Fruit fly (Drosophila melanogaster) whole organism, pupa: ENCODE results near the gene CG18304.
A peak's percentile ranks its signal among the peaks of the same experiment; 100 is the strongest.

Experiments
- CG10348 ChIP-seq: fragments of 200-800 bp; sonication (Bioruptor generic); IDR thresholded peaks from 2 replicates; pipeline ENCODE4 v1.3.6; 2022; ENCODE audit warnings: missing biosample characterization, missing genetic modification characterization
- CG12605 ChIP-seq: fragments of 200-800 bp; sonication (Bioruptor generic); IDR thresholded peaks from 2 replicates; pipeline ENCODE4 v1.3.6; 2022; ENCODE audit warnings: missing biosample characterization, missing genetic modification characterization
- CG13204 ChIP-seq: fragments of 200-800 bp; sonication (Bioruptor generic); optimal IDR thresholded peaks from 2 replicates; lab custom pipeline; 2018; ENCODE audit warnings: missing biosample characterization, mild to moderate bottlenecking, missing genetic modification characterization, moderate library complexity
- CG14655 ChIP-seq: fragments of 200-800 bp; sonication (Bioruptor generic); optimal IDR thresholded peaks from 3 replicates; lab custom pipeline; 2017; ENCODE audit warnings: mild to moderate bottlenecking, missing biosample characterization, missing genetic modification reagents, missing genetic modification characterization
- CG15710 ChIP-seq: fragments of 200-800 bp; sonication (Bioruptor generic); optimal IDR thresholded peaks from 2 replicates; lab custom pipeline; 2018; ENCODE audit warnings: missing biosample characterization, mild to moderate bottlenecking, missing genetic modification characterization, moderate library complexity
- CG17806 ChIP-seq: fragments of 200-800 bp; sonication (Bioruptor generic); optimal IDR thresholded peaks from 2 replicates; lab custom pipeline; 2018; ENCODE audit warnings: missing biosample characterization, mild to moderate bottlenecking, missing genetic modification characterization, moderate library complexity
- CG32121 ChIP-seq: fragments of 200-800 bp; sonication (Bioruptor generic); IDR thresholded peaks from 2 replicates; pipeline ENCODE4 v1.3.6; 2022; ENCODE audit warnings: missing biosample characterization, missing genetic modification characterization
- CG34367 ChIP-seq: fragments of 200-800 bp; sonication (Bioruptor generic); optimal IDR thresholded peaks from 2 replicates; lab custom pipeline; 2018; ENCODE audit warnings: missing biosample characterization, mild to moderate bottlenecking, missing genetic modification characterization
- CG4496 ChIP-seq: fragments of 200-800 bp; sonication (Bioruptor generic); IDR thresholded peaks from 3 replicates; pipeline ENCODE4 v1.3.6; 2022; ENCODE audit warnings: missing biosample characterization, missing genetic modification characterization
- CG8159 ChIP-seq: fragments of 200-800 bp; sonication (Bioruptor generic); optimal IDR thresholded peaks from 3 replicates; lab custom pipeline; 2018; ENCODE audit warnings: missing biosample characterization, mild to moderate bottlenecking, missing genetic modification characterization, moderate library complexity
- CG8301 ChIP-seq: fragments of 200-800 bp; sonication (Bioruptor generic); optimal IDR thresholded peaks from 2 replicates; lab custom pipeline; 2018; ENCODE audit warnings: missing biosample characterization, mild to moderate bottlenecking, missing genetic modification characterization
- CG9948 ChIP-seq: fragments of 200-800 bp; sonication (Bioruptor generic); optimal IDR thresholded peaks from 2 replicates; lab custom pipeline; 2018; ENCODE audit warnings: missing biosample characterization, mild to moderate bottlenecking, missing genetic modification characterization, moderate library complexity
- D1 ChIP-seq: fragments of 200-800 bp; sonication (Bioruptor generic); optimal IDR thresholded peaks from 2 replicates; lab custom pipeline; 2018; ENCODE audit warnings: missing biosample characterization, mild to moderate bottlenecking, missing genetic modification characterization, moderate library complexity
- EcR ChIP-seq: fragments of 200-800 bp; sonication (Bioruptor generic); optimal IDR thresholded peaks from 3 replicates; lab custom pipeline; 2019; ENCODE audit warnings: missing biosample characterization, missing genetic modification characterization, mild to moderate bottlenecking, moderate library complexity, missing genetic modification reagents
- Ets98B ChIP-seq: fragments of 200-800 bp; sonication (Bioruptor generic); IDR thresholded peaks from 2 replicates; pipeline ENCODE4 v1.3.6; 2022; ENCODE audit warnings: missing biosample characterization, missing genetic modification characterization
- Pif1A ChIP-seq: fragments of 200-800 bp; sonication (Bioruptor generic); optimal IDR thresholded peaks from 3 replicates; lab custom pipeline; 2016; ENCODE audit warnings: missing biosample characterization, missing genetic modification characterization
- Pif1B ChIP-seq: fragments of 200-800 bp; sonication (Bioruptor generic); optimal IDR thresholded peaks from 3 replicates; lab custom pipeline; 2016; ENCODE audit warnings: missing biosample characterization, missing genetic modification characterization
- Snoo ChIP-seq: fragments of 200-800 bp; sonication (Bioruptor generic); optimal IDR thresholded peaks from 3 replicates; lab custom pipeline; 2017; ENCODE audit warnings: missing biosample characterization, mild to moderate bottlenecking, missing genetic modification characterization, inconsistent platforms
- fd96Ca ChIP-seq: fragments of 200-800 bp; sonication (Bioruptor generic); IDR thresholded peaks from 3 replicates; pipeline ENCODE4 v1.3.6; 2022; ENCODE audit warnings: missing biosample characterization, missing genetic modification characterization
- gl ChIP-seq: fragments of 200-800 bp; sonication (Bioruptor generic); optimal IDR thresholded peaks from 2 replicates; lab custom pipeline; 2018; ENCODE audit warnings: missing biosample characterization, mild to moderate bottlenecking, missing genetic modification characterization
- rn ChIP-seq: fragments of 200-800 bp; sonication (Bioruptor generic); IDR thresholded peaks from 2 replicates; pipeline ENCODE4 v1.3.6; 2022; ENCODE audit warnings: missing biosample characterization, missing genetic modification characterization

Gene CG18304

DNA sequence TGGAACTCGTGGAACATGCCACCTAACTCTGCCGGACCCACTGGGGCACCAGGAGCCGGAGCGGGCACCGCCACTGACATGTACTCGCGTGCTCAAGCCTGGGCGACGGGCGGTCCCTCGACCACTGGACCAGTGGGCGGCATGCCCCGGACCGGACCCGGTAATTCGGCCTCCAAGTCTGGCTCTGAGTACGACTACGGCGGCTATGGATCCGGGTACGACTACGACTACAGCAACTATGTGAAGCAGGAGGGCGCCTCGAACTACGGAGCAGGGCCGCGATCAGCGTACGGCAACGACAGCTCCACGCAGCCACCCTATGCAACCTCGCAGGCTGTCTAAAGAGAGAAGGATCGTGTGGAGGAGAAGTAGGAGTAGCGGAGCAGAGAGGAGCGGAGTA is 17.5 kb downstream of the CG18304 start:
- TF ChIP-seq D1 (tag; lab: Kevin White, UChicago) (no peak), CG13204 (GFP tag; lab: Kevin White, UChicago) (no peak), CG4496 (GFP tag; lab: Robert Waterston, UW) (no peak), CG12605 (GFP tag; lab: Robert Waterston, UW) (no peak), CG32121 (no peak), Ets98B (GFP tag; lab: Robert Waterston, UW) (no peak), CG15710 (tag; lab: Kevin White, UChicago) (no peak), fd96Ca (no peak), CG17806 (tag; lab: Kevin White, UChicago) (no peak), CG14655 (GFP tag; lab: Kevin White, UChicago) (no peak), gl (tag; lab: Kevin White, UChicago) (no peak), CG8159 (tag; lab: Kevin White, UChicago) (no peak), rn (GFP tag; lab: Robert Waterston, UW) (no peak), Snoo (tag; lab: Kevin White, UChicago) (no peak), Pif1B (GFP tag; lab: Kevin White, UChicago) (no peak), CG10348 (GFP tag; lab: Robert Waterston, UW) (no peak), EcR (GFP tag; lab: Kevin White, UChicago) (no peak), CG8301 (tag; lab: Kevin White, UChicago) (no peak)

DNA sequence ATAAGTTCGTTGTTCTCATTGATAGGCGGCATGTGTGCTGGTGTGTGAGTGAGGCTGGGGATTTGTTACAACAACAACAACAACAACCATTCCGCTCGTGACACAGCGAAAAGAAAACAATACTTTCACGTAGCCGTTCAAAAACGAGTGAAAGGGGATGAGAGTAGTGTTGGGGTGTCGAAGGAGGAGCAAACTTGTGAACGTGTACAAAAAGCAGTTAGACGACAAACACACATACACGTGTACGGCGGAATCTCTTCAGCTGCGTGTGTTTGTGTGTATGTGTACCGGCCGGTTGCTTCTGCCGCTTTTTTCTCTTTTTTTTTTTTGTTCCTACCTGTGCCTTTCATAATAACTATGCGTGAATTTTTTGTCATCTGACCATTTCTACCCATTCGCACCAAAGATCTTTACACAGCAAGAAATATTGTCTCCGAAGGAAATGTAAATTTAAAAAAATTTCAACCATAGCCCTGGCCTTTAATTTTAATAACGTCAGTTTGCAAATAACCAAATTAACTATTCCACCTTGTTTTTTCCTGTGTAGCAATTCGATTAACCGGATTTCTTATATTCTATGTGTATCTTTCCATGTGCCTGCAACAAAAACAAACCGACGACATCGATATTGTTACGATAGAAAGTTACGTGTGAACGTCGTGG is 20.4 kb downstream of the CG18304 start:
- peak; percentile 80 for TF ChIP-seq CG9948 (tag; lab: Kevin White, UChicago)
- peak; percentile 88 for TF ChIP-seq CG8301 (tag; lab: Kevin White, UChicago)
- TF ChIP-seq rn (GFP tag; lab: Robert Waterston, UW), result no peak; the same call in 1 of the 2 replicates
- peak; percentile 90 for TF ChIP-seq Ets98B (GFP tag; lab: Robert Waterston, UW)
- peak; percentile 74 for TF ChIP-seq CG15710 (tag; lab: Kevin White, UChicago)
- TF ChIP-seq CG4496 (GFP tag; lab: Robert Waterston, UW), result peak; percentile 91; the same call in 1 of the 3 replicates
- TF ChIP-seq Pif1B (GFP tag; lab: Kevin White, UChicago), result peak; percentile 87
- TF ChIP-seq CG8159 (tag; lab: Kevin White, UChicago), result peak; percentile 82
- no peak for TF ChIP-seq CG10348 (GFP tag; lab: Robert Waterston, UW)
- peak; percentile 85 for TF ChIP-seq Pif1A
- peak; percentile 39 for TF ChIP-seq gl (tag; lab: Kevin White, UChicago)
- peak; percentile 81 for TF ChIP-seq EcR (GFP tag; lab: Kevin White, UChicago)
- TF ChIP-seq CG17806 (tag; lab: Kevin White, UChicago), result peak; percentile 83
- no peak for TF ChIP-seq fd96Ca
- TF ChIP-seq CG13204 (GFP tag; lab: Kevin White, UChicago), result no peak
- peak; percentile 82 for TF ChIP-seq CG34367 (tag; lab: Kevin White, UChicago)
- TF ChIP-seq Snoo (tag; lab: Kevin White, UChicago), result peak; percentile 49
- peak; percentile 81 for TF ChIP-seq CG32121
- TF ChIP-seq D1 (tag; lab: Kevin White, UChicago), result no peak

DNA sequence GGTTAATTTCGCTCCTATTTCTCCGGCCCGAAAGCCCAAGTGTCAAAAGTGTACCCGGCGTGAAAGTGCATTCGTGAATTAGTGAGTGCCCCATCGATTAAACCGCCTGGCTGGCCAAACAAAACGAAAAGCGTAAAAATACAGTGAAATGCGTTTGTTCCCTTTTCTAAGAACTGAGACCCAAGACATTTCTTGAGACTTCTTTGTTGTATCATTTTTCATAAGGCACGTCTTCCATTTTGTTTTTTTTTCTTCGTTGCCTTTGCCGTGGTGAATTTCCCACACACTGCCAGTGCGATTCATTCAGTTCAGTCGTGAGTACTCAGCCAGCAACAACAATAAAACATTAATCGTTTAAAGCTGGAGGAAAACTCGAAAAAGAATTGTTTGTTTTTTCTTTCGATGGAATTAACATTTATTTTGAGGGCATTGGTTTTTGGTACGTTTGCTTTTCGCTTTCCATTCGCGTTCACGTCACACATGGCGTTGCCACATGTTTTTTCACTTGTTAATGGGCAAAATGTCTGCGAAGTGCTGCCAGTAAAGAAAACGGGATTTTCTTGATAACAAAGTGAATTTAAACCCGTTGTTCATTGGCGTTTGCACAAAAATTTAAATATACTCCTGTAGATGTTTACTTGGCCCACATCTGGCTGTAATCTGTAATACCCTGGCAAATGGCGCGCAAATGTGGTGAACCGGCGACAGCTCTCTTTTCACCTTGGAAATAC is 21.1 kb downstream of the CG18304 start:
- TF ChIP-seq CG34367 (tag; lab: Kevin White, UChicago) (no peak), CG9948 (tag; lab: Kevin White, UChicago) (no peak), Pif1B (GFP tag; lab: Kevin White, UChicago) (peak; percentile 3), CG8301 (tag; lab: Kevin White, UChicago) (peak; percentile 14), CG17806 (tag; lab: Kevin White, UChicago) (no peak), CG12605 (GFP tag; lab: Robert Waterston, UW) (peak; percentile 48; the same call in 1 of the 2 replicates), CG8159 (tag; lab: Kevin White, UChicago) (peak; percentile 29), gl (tag; lab: Kevin White, UChicago) (peak; percentile 10), fd96Ca (no peak), rn (GFP tag; lab: Robert Waterston, UW) (no peak), Snoo (tag; lab: Kevin White, UChicago) (no peak), CG13204 (GFP tag; lab: Kevin White, UChicago) (no peak), CG32121 (no peak), CG10348 (GFP tag; lab: Robert Waterston, UW) (no peak), CG14655 (GFP tag; lab: Kevin White, UChicago) (no peak), CG4496 (GFP tag; lab: Robert Waterston, UW) (0 out of 3 replicates have a peak, but pooled peaks have one; percentile 18), EcR (GFP tag; lab: Kevin White, UChicago) (peak; percentile 96), Pif1A (no peak), CG15710 (tag; lab: Kevin White, UChicago) (no peak), Ets98B (GFP tag; lab: Robert Waterston, UW) (no peak), D1 (tag; lab: Kevin White, UChicago) (no peak)

DNA sequence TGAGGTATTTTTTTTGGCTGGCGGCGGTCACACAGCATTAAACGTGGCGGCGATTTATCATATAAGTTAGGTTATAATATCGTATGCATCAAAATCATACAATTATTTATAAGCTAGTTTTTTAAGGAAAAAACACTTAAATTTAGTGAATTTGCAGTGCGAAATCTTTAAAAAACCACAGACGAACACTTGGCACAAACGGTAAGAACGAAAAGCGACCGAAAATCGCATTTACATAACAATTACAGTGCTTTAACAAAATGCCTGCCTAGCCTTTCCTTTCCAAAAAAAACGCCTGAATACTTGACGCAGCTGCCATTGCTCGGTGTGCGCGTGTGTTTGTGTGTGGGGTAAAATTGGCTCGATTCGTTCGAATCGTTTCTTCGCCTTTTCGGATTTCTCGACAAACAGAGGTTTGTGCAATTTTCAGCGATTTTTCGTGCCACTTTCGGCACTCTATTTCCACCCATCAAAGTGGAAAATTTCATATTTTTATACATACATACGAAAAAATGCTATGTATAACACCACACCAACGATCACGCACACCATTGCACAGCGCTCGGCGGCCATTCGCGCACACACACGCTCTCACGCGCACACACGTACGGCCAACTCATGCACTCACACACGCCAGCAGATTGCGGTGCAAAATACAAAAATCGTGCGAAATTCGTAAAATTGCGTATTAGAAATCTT is 21.8 kb downstream of the CG18304 start, which contains the start of gene Hrb27C:
TSS of gene Hrb27C (plus strand) at position 44 of the 699 bp plus-strand sequence.
- peak; percentile 33; the same call in 1 of the 2 replicates for TF ChIP-seq Ets98B (GFP tag; lab: Robert Waterston, UW)
- no peak for TF ChIP-seq rn (GFP tag; lab: Robert Waterston, UW)
